Fruit fly (Drosophila melanogaster): Measurements from ENCODE around the gene Slc25A46b.

The Slc25A46b gene

DNA sequence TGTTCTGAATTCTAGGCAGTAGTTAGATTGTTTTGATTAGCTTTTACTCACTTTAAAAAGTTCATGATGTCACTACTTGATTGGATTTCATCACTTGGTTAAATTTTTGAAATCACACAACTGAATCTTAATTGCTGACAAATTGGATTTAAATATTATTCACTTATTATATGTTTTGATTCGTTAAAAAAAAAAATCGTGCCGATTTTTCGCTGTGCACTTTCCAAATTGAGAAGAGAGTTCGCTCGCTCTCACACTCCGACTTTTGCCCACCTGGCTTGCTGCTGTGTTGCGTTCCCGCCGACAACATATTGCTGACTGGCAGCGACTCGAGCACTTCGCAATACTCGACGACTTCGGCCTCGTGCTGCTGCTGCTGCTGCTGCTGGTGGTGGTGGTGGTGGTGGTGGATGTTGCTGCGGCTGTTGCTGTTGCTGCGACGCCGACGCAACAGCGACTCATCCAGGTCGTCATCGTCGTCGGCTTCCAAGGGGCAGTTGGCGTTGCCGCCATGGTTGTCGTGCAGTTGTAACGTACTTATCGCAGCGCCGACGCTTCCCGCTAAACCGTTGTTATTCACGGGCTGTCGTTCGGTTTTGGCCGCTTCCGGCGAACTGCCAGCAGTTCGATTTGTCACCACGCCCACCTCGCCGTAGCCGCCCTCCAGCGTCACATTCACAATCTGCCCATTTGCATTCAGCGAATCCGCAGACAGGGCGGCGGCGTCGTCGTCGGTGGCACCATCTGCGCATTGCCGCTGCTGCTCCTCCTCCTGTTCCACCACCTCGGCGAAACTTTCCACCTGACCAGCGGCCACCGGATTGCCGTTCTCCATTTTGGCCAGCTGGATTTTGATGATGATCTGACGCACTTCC is 45.3 kb downstream of the Slc25A46b start (continued):
- peak; percentile 42 for TF ChIP-seq CG7786 (GFP tag; optimal IDR thresholded peaks at IDR 0.05)
- TF ChIP-seq rib (GFP tag; IDR thresholded peaks at IDR 0.05), result no peak
- TF ChIP-seq Side (GFP tag; optimal IDR thresholded peaks at IDR 0.05), result no peak
- no peak for TF ChIP-seq CG2199 (GFP tag; IDR thresholded peaks at IDR 0.05)
- peak; percentile 47 for TF ChIP-seq CG6683 (GFP tag; optimal IDR thresholded peaks at IDR 0.05)
- peak; percentile 56; the same call in 2 of the 3 replicates for TF ChIP-seq H15 (GFP tag; IDR thresholded peaks at IDR 0.05)
- peak; percentile 45 for TF ChIP-seq CG6254 (GFP tag; optimal IDR thresholded peaks at IDR 0.05)
- TF ChIP-seq CG10565 (GFP tag; optimal IDR thresholded peaks at IDR 0.05), result no peak
- TF ChIP-seq NC2α (GFP tag; optimal IDR thresholded peaks at IDR 0.05), result no peak
- TF ChIP-seq CG2116 (GFP tag; optimal IDR thresholded peaks at IDR 0.05), result no peak
- peak; percentile 30 for TF ChIP-seq jing (GFP tag; optimal IDR thresholded peaks at IDR 0.05)
- peak; percentile 42 for TF ChIP-seq CG10366 (GFP tag; IDR thresholded peaks at IDR 0.05)
- no peak for TF ChIP-seq CG4328 (GFP tag; optimal IDR thresholded peaks at IDR 0.05)
- TF ChIP-seq CG13624 (GFP tag; optimal IDR thresholded peaks at IDR 0.05), result peak; percentile 23
- peak; percentile 3 for TF ChIP-seq Antp (GFP tag; optimal IDR thresholded peaks at IDR 0.05)
- TF ChIP-seq z (GFP tag; IDR thresholded peaks at IDR 0.05), result 0 out of 3 replicates have a peak, but pooled peaks have one; percentile 43
- TF ChIP-seq Vsx1 (GFP tag; optimal IDR thresholded peaks at IDR 0.05), result peak; percentile 29
- TF ChIP-seq CG13894 (tag; optimal IDR thresholded peaks at IDR 0.05), result peak; percentile 37
- peak; percentile 71 for TF ChIP-seq lab (GFP tag; optimal IDR thresholded peaks at IDR 0.05)
- TF ChIP-seq CoRest (tag; optimal IDR thresholded peaks at IDR 0.05), result peak; percentile 64
- peak; percentile 49 for TF ChIP-seq HLH3B (GFP tag; IDR thresholded peaks at IDR 0.05)
- no peak for TF ChIP-seq pum (GFP tag; optimal IDR thresholded peaks at IDR 0.05)
- peak; percentile 41 for TF ChIP-seq dm (GFP tag; optimal IDR thresholded peaks at IDR 0.05)
- peak; percentile 57 for TF ChIP-seq org-1 (GFP tag; optimal IDR thresholded peaks at IDR 0.05)
- peak; percentile 80 for TF ChIP-seq CG2678 (tag; optimal IDR thresholded peaks at IDR 0.05)
- peak; percentile 23; the same call in 1 of the 2 replicates for TF ChIP-seq MBD-R2 (GFP tag; IDR thresholded peaks at IDR 0.05)
- no peak for TF ChIP-seq CG17186 (GFP tag; optimal IDR thresholded peaks at IDR 0.05)
- TF ChIP-seq trem (tag; optimal IDR thresholded peaks at IDR 0.05), result no peak
- TF ChIP-seq CG17328 (GFP tag; IDR thresholded peaks at IDR 0.05), result peak; percentile 54
- TF ChIP-seq CG33213 (GFP tag; optimal IDR thresholded peaks at IDR 0.05), result no peak
- TF ChIP-seq fd96Cb (tag; optimal IDR thresholded peaks at IDR 0.05), result peak; percentile 52
- TF ChIP-seq D19B (GFP tag; optimal IDR thresholded peaks at IDR 0.05), result peak; percentile 38
- TF ChIP-seq pita (GFP tag; optimal IDR thresholded peaks at IDR 0.05), result no peak
- no peak for TF ChIP-seq TFAM (GFP tag; optimal IDR thresholded peaks at IDR 0.05)
- peak; percentile 70 for TF ChIP-seq ind (GFP tag; optimal IDR thresholded peaks at IDR 0.05)
- peak; percentile 79 for TF ChIP-seq CG7556 (GFP tag; optimal IDR thresholded peaks at IDR 0.05)
- 0 out of 3 replicates have a peak, but pooled peaks have one; percentile 31 for TF ChIP-seq zfh1 (GFP tag; IDR thresholded peaks at IDR 0.05)
- TF ChIP-seq aop (GFP tag; IDR thresholded peaks at IDR 0.05), result no peak
- TF ChIP-seq PHDP (tag; optimal IDR thresholded peaks at IDR 0.05), result peak; percentile 68
- no peak for TF ChIP-seq CG43689 (GFP tag; IDR thresholded peaks at IDR 0.05)
- TF ChIP-seq sisA (GFP tag; IDR thresholded peaks at IDR 0.05), result peak; percentile 38; the same call in 1 of the 2 replicates
- TF ChIP-seq CG2129 (GFP tag; IDR thresholded peaks at IDR 0.05; ENCODE audit: partially characterized antibody), result no peak
- TF ChIP-seq pnt (GFP tag; optimal IDR thresholded peaks at IDR 0.05), result peak; percentile 16
- peak; percentile 50 for TF ChIP-seq ewg (GFP tag; optimal IDR thresholded peaks at IDR 0.05)
- no peak; the same call in 1 of the 2 replicates for TF ChIP-seq Ravus (GFP tag; IDR thresholded peaks at IDR 0.05)
- peak; percentile 58 for TF ChIP-seq CG18764 (GFP tag; optimal IDR thresholded peaks at IDR 0.05)
- peak; percentile 10 for TF ChIP-seq emc (GFP tag; optimal IDR thresholded peaks at IDR 0.05)
- peak; percentile 49 for TF ChIP-seq odd (GFP tag; optimal IDR thresholded peaks at IDR 0.05)
- TF ChIP-seq Mrtf (GFP tag; IDR thresholded peaks at IDR 0.05), result peak; percentile 61; the same call in 1 of the 3 replicates

Measured in whole organism, embryonic.